Fruit fly (Drosophila melanogaster): Measurements from ENCODE around the gene PIG-U.

- no peak for TF ChIP-seq CG16779 (tag; optimal IDR thresholded peaks at IDR 0.05)
- TF ChIP-seq cyc (GFP tag; optimal IDR thresholded peaks at IDR 0.05) = no peak
- no peak for TF ChIP-seq Hr39 (GFP tag; optimal IDR thresholded peaks at IDR 0.05)
- TF ChIP-seq Gug (GFP tag; IDR thresholded peaks at IDR 0.05) = no peak
- no peak for TF ChIP-seq CG6792 (GFP tag; optimal IDR thresholded peaks at IDR 0.05)
These were observed 28.9 kb downstream of the PIG-U start for dm6 chr2L:8543731-8544359.

Data from whole organism, prepupa.